Fruit fly (Drosophila melanogaster) whole organism, embryonic: ENCODE results near the gene CG16956.
A peak's percentile ranks its signal among the peaks of the same experiment; 100 is the strongest.

Experiments
- Atf6 ChIP-seq: fragments of 200-800 bp; sonication (Bioruptor generic); IDR thresholded peaks from 2 replicates; pipeline ENCODE4 v1.3.6; 2022; ENCODE audit warnings: missing biosample characterization, missing genetic modification characterization
- CG1024 ChIP-seq: fragments of 200-800 bp; sonication (Bioruptor generic); IDR thresholded peaks from 2 replicates; pipeline ENCODE4 v1.3.6; 2022; ENCODE audit warnings: missing biosample characterization, missing genetic modification characterization
- CG10654 ChIP-seq: fragments of 200-800 bp; sonication (Bioruptor generic); optimal IDR thresholded peaks from 2 replicates; lab custom pipeline; 2016; ENCODE audit warnings: missing biosample characterization, missing genetic modification characterization
- CG10959 ChIP-seq: fragments of 200-800 bp; sonication (Bioruptor generic); IDR thresholded peaks from 2 replicates; pipeline ENCODE4 v1.3.6; 2022; ENCODE audit warnings: missing biosample characterization, missing genetic modification characterization
- CG11085 ChIP-seq: fragments of 200-800 bp; sonication (Bioruptor generic); IDR thresholded peaks from 2 replicates; pipeline ENCODE4 v1.3.6; 2022; ENCODE audit warnings: missing biosample characterization, missing genetic modification characterization
- CG12236 ChIP-seq: fragments of 200-800 bp; sonication (Bioruptor generic); optimal IDR thresholded peaks from 2 replicates; lab custom pipeline; 2016; ENCODE audit warnings: missing biosample characterization, missing genetic modification characterization
- CG12391 ChIP-seq: fragments of 200-800 bp; sonication (Bioruptor generic); optimal IDR thresholded peaks from 3 replicates; lab custom pipeline; 2018; ENCODE audit warnings: missing biosample characterization, mild to moderate bottlenecking, missing genetic modification characterization, moderate library complexity
- CG12769 ChIP-seq: fragments of 200-800 bp; sonication (Bioruptor generic); optimal IDR thresholded peaks from 2 replicates; lab custom pipeline; 2019; ENCODE audit warnings: missing biosample characterization, mild to moderate bottlenecking, missing genetic modification characterization, moderate library complexity
- CG14014 ChIP-seq: fragments of 200-800 bp; sonication (Bioruptor generic); IDR thresholded peaks from 2 replicates; pipeline ENCODE4 v1.3.6; 2022; ENCODE audit warnings: missing biosample characterization, missing genetic modification characterization
- CG14710 ChIP-seq: fragments of 200-800 bp; sonication (Bioruptor generic); optimal IDR thresholded peaks from 3 replicates; lab custom pipeline; 2019; ENCODE audit warnings: missing biosample characterization, mild to moderate bottlenecking, missing genetic modification characterization, moderate library complexity
- CG15073 ChIP-seq: fragments of 200-800 bp; sonication (Bioruptor generic); optimal IDR thresholded peaks from 2 replicates; lab custom pipeline; 2016; ENCODE audit warnings: missing biosample characterization, missing genetic modification characterization
- CG1602 ChIP-seq: fragments of 200-800 bp; sonication (Bioruptor generic); optimal IDR thresholded peaks from 3 replicates; lab custom pipeline; 2016; ENCODE audit warnings: missing biosample characterization, missing genetic modification characterization
- CG16779 ChIP-seq: fragments of 200-800 bp; sonication (Bioruptor generic); IDR thresholded peaks from 2 replicates; pipeline ENCODE4 v1.3.6; 2022; ENCODE audit warnings: missing biosample characterization, missing genetic modification characterization
- CG17385 ChIP-seq: fragments of 200-800 bp; sonication (Bioruptor generic); optimal IDR thresholded peaks from 3 replicates; lab custom pipeline; 2018; ENCODE audit warnings: missing biosample characterization, mild to moderate bottlenecking, missing genetic modification characterization
- CG2202 ChIP-seq: fragments of 200-800 bp; sonication (Bioruptor generic); optimal IDR thresholded peaks from 2 replicates; lab custom pipeline; 2018; ENCODE audit warnings: missing biosample characterization, mild to moderate bottlenecking, missing genetic modification characterization
- CG33213 ChIP-seq: fragments of 200-800 bp; sonication (Bioruptor generic); optimal IDR thresholded peaks from 3 replicates; lab custom pipeline; 2016; ENCODE audit warnings: missing biosample characterization, missing genetic modification characterization
- CG42726 ChIP-seq: fragments of 200-800 bp; sonication (Bioruptor generic); IDR thresholded peaks from 2 replicates; pipeline ENCODE4 v1.3.6; 2022; ENCODE audit warnings: missing biosample characterization, missing genetic modification characterization; ENCODE audit not compliant: partially characterized antibody
- CG4328 ChIP-seq: fragments of 200-800 bp; sonication (Bioruptor generic); optimal IDR thresholded peaks from 3 replicates; lab custom pipeline; 2017; ENCODE audit warnings: missing biosample characterization, missing genetic modification reagents, missing genetic modification characterization
- CG6254 ChIP-seq: fragments of 200-800 bp; sonication (Bioruptor generic); optimal IDR thresholded peaks from 3 replicates; lab custom pipeline; 2017; ENCODE audit warnings: mild to moderate bottlenecking, missing biosample characterization, missing genetic modification reagents, missing genetic modification characterization
- CG6654 ChIP-seq: fragments of 200-800 bp; sonication (Bioruptor generic); optimal IDR thresholded peaks from 2 replicates; lab custom pipeline; 2017; ENCODE audit warnings: missing biosample characterization, mild to moderate bottlenecking, missing genetic modification characterization
- CG6683 ChIP-seq: fragments of 200-800 bp; sonication (Bioruptor generic); optimal IDR thresholded peaks from 2 replicates; lab custom pipeline; 2017; ENCODE audit warnings: missing biosample characterization, mild to moderate bottlenecking, missing genetic modification characterization, missing genetic modification reagents
- CG6854 ChIP-seq: fragments of 200-800 bp; sonication (Bioruptor generic); optimal IDR thresholded peaks from 3 replicates; lab custom pipeline; 2017; ENCODE audit warnings: missing biosample characterization, mild to moderate bottlenecking, missing genetic modification characterization
- CG8924 ChIP-seq: fragments of 200-800 bp; optimal IDR thresholded peaks from 3 replicates; lab custom pipeline; 2019; ENCODE audit warnings: missing biosample characterization, mild to moderate bottlenecking, missing genetic modification characterization, moderate library complexity
- CTCF ChIP-seq: fragments of 200-800 bp; sonication (Bioruptor generic); optimal IDR thresholded peaks from 2 replicates; lab custom pipeline; 2017; ENCODE audit warnings: missing biosample characterization, mild to moderate bottlenecking, missing genetic modification characterization, moderate library complexity
- Fer1 ChIP-seq: fragments of 200-800 bp; sonication (Bioruptor generic); optimal IDR thresholded peaks from 2 replicates; lab custom pipeline; 2017; ENCODE audit warnings: missing biosample characterization, mild to moderate bottlenecking, missing genetic modification characterization
- H2.0 ChIP-seq: fragments of 200-800 bp; sonication (Bioruptor generic); IDR thresholded peaks from 2 replicates; pipeline ENCODE4 v1.3.6; 2022; ENCODE audit warnings: missing biosample characterization, missing genetic modification characterization
- HLH3B ChIP-seq: fragments of 200-800 bp; sonication (Bioruptor generic); IDR thresholded peaks from 2 replicates; pipeline ENCODE4 v1.3.6; 2022; ENCODE audit warnings: missing biosample characterization, missing genetic modification characterization
- MESR4 ChIP-seq: fragments of 200-800 bp; sonication (Bioruptor generic); optimal IDR thresholded peaks from 2 replicates; lab custom pipeline; 2018; ENCODE audit warnings: missing biosample characterization, mild to moderate bottlenecking, missing genetic modification characterization, moderate library complexity
- Mes4 ChIP-seq: fragments of 200-800 bp; sonication (Bioruptor generic); optimal IDR thresholded peaks from 2 replicates; lab custom pipeline; 2016; ENCODE audit warnings: missing biosample characterization, missing genetic modification characterization
- Oaz ChIP-seq: fragments of 200-800 bp; sonication (Bioruptor generic); IDR thresholded peaks from 2 replicates; pipeline ENCODE4 v1.3.6; 2022; ENCODE audit warnings: missing biosample characterization, missing genetic modification characterization
- Rx ChIP-seq: fragments of 200-800 bp; sonication (Bioruptor generic); IDR thresholded peaks from 2 replicates; pipeline ENCODE4 v1.3.6; 2022; ENCODE audit warnings: missing biosample characterization, missing genetic modification characterization
- Scr ChIP-seq: fragments of 200-800 bp; sonication (Bioruptor generic); IDR thresholded peaks from 2 replicates; pipeline ENCODE4 v1.3.6; 2022; ENCODE audit warnings: missing biosample characterization, missing genetic modification characterization; ENCODE audit not compliant: partially characterized antibody
- Xbp1 ChIP-seq: fragments of 200-800 bp; sonication (Bioruptor generic); optimal IDR thresholded peaks from 3 replicates; lab custom pipeline; 2016; ENCODE audit warnings: missing biosample characterization, mild to moderate bottlenecking, missing genetic modification characterization
- al ChIP-seq: fragments of 200-800 bp; sonication (Bioruptor generic); IDR thresholded peaks from 2 replicates; pipeline ENCODE4 v1.3.6; 2022; ENCODE audit warnings: missing biosample characterization, missing genetic modification characterization
- amos ChIP-seq: fragments of 200-800 bp; sonication (Bioruptor generic); IDR thresholded peaks from 2 replicates; pipeline ENCODE4 v1.3.6; 2022; ENCODE audit warnings: missing biosample characterization, missing genetic modification characterization; ENCODE audit not compliant: partially characterized antibody
- ara ChIP-seq: fragments of 200-800 bp; sonication (Bioruptor generic); IDR thresholded peaks from 2 replicates; pipeline ENCODE4 v1.3.6; 2022; ENCODE audit warnings: missing biosample characterization, missing genetic modification characterization
- bcd ChIP-seq: fragments of 200-800 bp; sonication (Bioruptor generic); optimal IDR thresholded peaks from 2 replicates; lab custom pipeline; 2017; ENCODE audit warnings: missing biosample characterization, mild to moderate bottlenecking, missing genetic modification characterization
- cwo ChIP-seq: fragments of 200-800 bp; sonication (Bioruptor generic); optimal IDR thresholded peaks from 3 replicates; lab custom pipeline; 2017; ENCODE audit warnings: missing biosample characterization, missing genetic modification characterization, mild to moderate bottlenecking, moderate library complexity, missing genetic modification reagents
- dan ChIP-seq: fragments of 200-800 bp; sonication (Bioruptor generic); IDR thresholded peaks from 2 replicates; pipeline ENCODE4 v1.3.6; 2022; ENCODE audit warnings: missing biosample characterization, missing genetic modification characterization
- fd96Cb ChIP-seq: fragments of 200-800 bp; sonication (Bioruptor generic); optimal IDR thresholded peaks from 2 replicates; lab custom pipeline; 2018; ENCODE audit warnings: missing biosample characterization, mild to moderate bottlenecking, missing genetic modification characterization, moderate library complexity
- fu2 ChIP-seq: fragments of 200-800 bp; sonication (Bioruptor generic); optimal IDR thresholded peaks from 2 replicates; lab custom pipeline; 2016; ENCODE audit warnings: missing biosample characterization, missing genetic modification characterization
- gce ChIP-seq: fragments of 200-800 bp; sonication (Bioruptor generic); IDR thresholded peaks from 3 replicates; pipeline ENCODE4 v1.3.6; 2022; ENCODE audit warnings: missing biosample characterization, missing genetic modification characterization
- her ChIP-seq: fragments of 200-800 bp; sonication (Bioruptor generic); optimal IDR thresholded peaks from 2 replicates; lab custom pipeline; 2016; ENCODE audit warnings: missing biosample characterization, missing genetic modification characterization
- insv ChIP-seq, 2 experiments: fragments of 200-800 bp; sonication (Bioruptor generic); optimal IDR thresholded peaks; 3 replicates each; lab custom pipeline; 2016 to 2018; ENCODE audit warnings: missing biosample characterization in 2 of 2, missing genetic modification characterization in 2 of 2
- lilli ChIP-seq: fragments of 200-800 bp; sonication (Bioruptor generic); optimal IDR thresholded peaks from 3 replicates; lab custom pipeline; 2016; ENCODE audit warnings: missing biosample characterization, missing genetic modification characterization
- peb ChIP-seq: fragments of 200-800 bp; sonication (Bioruptor generic); IDR thresholded peaks from 2 replicates; pipeline ENCODE4 v1.3.6; 2022; ENCODE audit warnings: missing biosample characterization, missing genetic modification characterization
- sug ChIP-seq: fragments of 200-800 bp; optimal IDR thresholded peaks from 2 replicates; lab custom pipeline; 2019; ENCODE audit warnings: missing biosample characterization, mild to moderate bottlenecking, missing genetic modification characterization, moderate library complexity
- tin ChIP-seq: fragments of 200-800 bp; sonication (Bioruptor generic); optimal IDR thresholded peaks from 3 replicates; lab custom pipeline; 2016; ENCODE audit warnings: missing biosample characterization, missing genetic modification characterization
- trem ChIP-seq: fragments of 200-800 bp; optimal IDR thresholded peaks from 3 replicates; lab custom pipeline; 2019; ENCODE audit warnings: missing biosample characterization, mild to moderate bottlenecking, missing genetic modification characterization, moderate library complexity
- usp ChIP-seq: fragments of >200 bp; optimal IDR thresholded peaks from 2 replicates; lab custom pipeline; 2017; ENCODE audit warnings: missing biosample characterization, missing genetic modification characterization

CG16956 gene

dm6 chr2L:13373435-13374242 lies 40.7 kb downstream of the CG16956 start, which contains the start of the genes Bdp1 and CG6565 (continued):
- TF ChIP-seq tin (peak; percentile 98), CG14710 (tag; lab: Kevin White, UChicago) (peak; percentile 98), CG33213 (GFP tag; lab: Kevin White, UChicago) (peak; percentile 98), CG12236 (GFP tag; lab: Kevin White, UChicago) (peak; percentile 97), CG17385 (GFP tag; lab: Kevin White, UChicago) (peak; percentile 93), CG10959 (GFP tag; lab: Robert Waterston, UW) (peak; percentile 90), CG6254 (GFP tag; lab: Kevin White, UChicago) (peak; percentile 91), CG14014 (GFP tag; lab: Robert Waterston, UW) (peak; percentile 95), CG16779 (GFP tag; lab: Robert Waterston, UW) (peak; percentile 65; the same call in 1 of the 2 replicates), insv (GFP tag; optimal IDR thresholded peaks at IDR 0.05; lab: Kevin White, UChicago) (peak; percentile 60 to 75), usp (GFP tag; lab: Kevin White, UChicago) (no peak), CTCF (GFP tag; lab: Kevin White, UChicago) (peak; percentile 50), Rx (GFP tag; lab: Robert Waterston, UW) (peak; percentile 93), CG4328 (GFP tag; lab: Kevin White, UChicago) (peak; percentile 96), dan (peak; percentile 93), HLH3B (GFP tag; lab: Robert Waterston, UW) (peak; percentile 92), gce (GFP tag; lab: Robert Waterston, UW) (peak; percentile 76), CG10654 (GFP tag; lab: Kevin White, UChicago) (peak; percentile 98), Oaz (peak; percentile 86), CG1024 (GFP tag; lab: Robert Waterston, UW) (peak; percentile 76), MESR4 (GFP tag; lab: Kevin White, UChicago) (peak; percentile 79), CG12391 (tag; lab: Kevin White, UChicago) (peak; percentile 98), Mes4 (GFP tag; lab: Kevin White, UChicago) (peak; percentile 97), Atf6 (GFP tag; lab: Robert Waterston, UW) (peak; percentile 96), CG6654 (GFP tag; lab: Kevin White, UChicago) (peak; percentile 90), her (GFP tag; lab: Kevin White, UChicago) (peak; percentile 95), al (peak; percentile 96), CG6683 (GFP tag; lab: Kevin White, UChicago) (peak; percentile 86), Scr (peak; percentile 48; the same call in 1 of the 2 replicates), sug (tag; lab: Kevin White, UChicago) (peak; percentile 95), H2.0 (GFP tag; lab: Robert Waterston, UW) (peak; percentile 93), CG42726 (GFP tag; lab: Robert Waterston, UW) (no peak), amos (GFP tag; lab: Robert Waterston, UW) (0 out of 2 replicates have a peak, but pooled peaks have one; percentile 10), CG15073 (GFP tag; lab: Kevin White, UChicago) (peak; percentile 85), CG6854 (GFP tag; lab: Kevin White, UChicago) (peak; percentile 88), lilli (GFP tag; lab: Kevin White, UChicago) (peak; percentile 99), trem (tag; lab: Kevin White, UChicago) (peak; percentile 78), CG11085 (GFP tag; lab: Robert Waterston, UW) (peak; percentile 93), Fer1 (GFP tag; lab: Kevin White, UChicago) (peak; percentile 95), CG1602 (GFP tag; lab: Kevin White, UChicago) (peak; percentile 99), ara (peak; percentile 92), CG2202 (peak; percentile 90), fu2 (GFP tag; lab: Kevin White, UChicago) (peak; percentile 99), cwo (GFP tag; lab: Kevin White, UChicago) (peak; percentile 92), peb (peak; percentile 89), CG8924 (tag; lab: Kevin White, UChicago) (peak; percentile 95), Xbp1 (GFP tag; lab: Kevin White, UChicago) (peak; percentile 99), bcd (GFP tag; lab: Kevin White, UChicago) (peak; percentile 98), fd96Cb (tag; lab: Kevin White, UChicago) (peak; percentile 97), CG12769 (no peak)
